Fruit fly (Drosophila melanogaster) whole organism: ENCODE results near the gene CG42470.

Experiments used
- CG8478 ChIP-seq: fragments of >200 bp; optimal IDR thresholded peaks from 2 replicates; lab custom pipeline; 2018; ENCODE audit warnings: inconsistent platforms
- Dll ChIP-seq: fragments of >200 bp; optimal IDR thresholded peaks from 2 replicates; lab custom pipeline; 2017
- EcR ChIP-seq, 2 experiments: fragments of >200 bp; optimal IDR thresholded peaks; 2 replicates each; lab custom pipeline; 2017; ENCODE audit warnings: missing biosample characterization in 2 of 2, missing genetic modification characterization in 2 of 2, missing genetic modification reagents in 2 of 2
- pan ChIP-seq: fragments of >200 bp; optimal IDR thresholded peaks from 2 replicates; lab custom pipeline; 2017
- psq ChIP-seq: fragments of >200 bp; optimal IDR thresholded peaks from 2 replicates; lab custom pipeline; 2017
- usp ChIP-seq: fragments of >200 bp; optimal IDR thresholded peaks from 2 replicates; lab custom pipeline; 2017; ENCODE audit warnings: missing biosample characterization, missing genetic modification characterization, mixed read lengths

Gene CG42470

DNA sequence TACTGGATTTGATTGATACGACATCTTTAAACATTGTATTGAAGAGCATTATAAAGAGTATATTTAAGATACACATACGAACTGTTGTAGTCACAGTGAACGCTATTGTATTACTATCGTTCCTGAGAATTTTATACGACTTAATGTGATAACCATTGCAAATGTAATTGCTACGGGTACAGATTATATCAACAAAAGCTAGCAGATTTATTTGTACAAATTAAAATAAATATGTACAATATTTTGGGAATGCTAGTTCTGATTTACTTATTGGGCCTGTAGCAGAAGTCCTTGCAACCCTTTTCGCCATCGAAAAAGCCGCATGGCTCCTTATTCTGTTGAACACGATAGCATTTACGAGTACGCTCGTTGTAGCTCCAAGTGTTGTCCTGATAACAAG is at the start of gene CG42470:
TSS of gene CG42470 (minus strand) at position 101 of the 400 bp plus-strand sequence.
- no peak for TF ChIP-seq EcR (GFP tag; optimal IDR thresholded peaks at IDR 0.05; lab: Kevin White, UChicago)
- no peak for TF ChIP-seq pan
- TF ChIP-seq usp, result no peak
- no peak for TF ChIP-seq Dll (lab: Kevin White, UChicago)
- no peak for TF ChIP-seq CG8478 (lab: Kevin White, UChicago)
- TF ChIP-seq psq (lab: Kevin White, UChicago), result no peak

DNA sequence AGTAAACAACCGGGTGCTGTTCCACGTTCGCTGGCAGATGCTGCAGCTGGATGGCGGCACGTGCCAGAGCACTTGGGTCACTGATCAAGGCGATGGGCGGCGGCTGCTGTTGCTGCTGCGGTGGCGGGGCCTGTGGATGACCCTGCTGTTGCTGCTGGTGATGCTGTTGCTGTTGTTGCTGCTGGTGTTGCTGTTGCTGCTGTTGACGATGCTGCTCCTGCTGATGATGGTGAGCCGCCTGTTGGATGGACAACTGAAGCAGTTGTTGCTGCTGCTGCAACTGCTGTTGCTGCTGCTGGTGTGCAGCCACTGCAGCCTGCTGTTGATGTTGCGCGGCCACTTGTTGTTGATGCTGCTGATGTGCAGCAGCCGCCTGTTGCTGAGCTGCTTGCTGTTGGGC is 43.8 kb upstream of the CG42470 start:
- TF ChIP-seq CG8478 (lab: Kevin White, UChicago), result no peak
- TF ChIP-seq psq (lab: Kevin White, UChicago), result no peak
- no peak for TF ChIP-seq EcR (GFP tag; optimal IDR thresholded peaks at IDR 0.05; lab: Kevin White, UChicago)
- TF ChIP-seq pan, result no peak
- TF ChIP-seq Dll (lab: Kevin White, UChicago), result no peak
- no peak for TF ChIP-seq usp

DNA sequence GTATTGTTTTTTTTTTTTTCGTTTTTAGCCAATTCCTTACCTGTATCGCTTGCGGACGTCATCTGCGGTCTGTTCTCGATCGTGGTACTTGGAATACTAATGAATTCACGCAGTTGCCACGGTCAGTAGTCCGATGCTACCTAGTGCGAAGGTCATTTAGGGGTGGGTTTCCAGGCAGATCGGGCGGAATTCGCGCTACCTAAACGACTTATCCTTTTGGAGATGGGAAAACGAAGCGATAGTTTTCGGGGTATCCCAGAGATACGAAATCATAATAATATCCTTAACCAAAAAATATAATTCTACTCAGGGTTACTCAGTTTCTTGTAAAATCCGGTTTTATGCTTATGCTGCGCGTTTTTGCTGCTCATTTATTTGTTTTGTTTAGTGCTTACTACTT is 40.6 kb upstream of the CG42470 start, which contains the start of gene CG14937:
TSS of gene CG14937 (minus strand) at position 101 of the 400 bp plus-strand sequence.
- no peak for TF ChIP-seq EcR (GFP tag; optimal IDR thresholded peaks at IDR 0.05; lab: Kevin White, UChicago)
- no peak for TF ChIP-seq CG8478 (lab: Kevin White, UChicago)
- TF ChIP-seq pan, result no peak
- TF ChIP-seq Dll (lab: Kevin White, UChicago), result no peak
- no peak for TF ChIP-seq psq (lab: Kevin White, UChicago)
- TF ChIP-seq usp, result no peak

DNA sequence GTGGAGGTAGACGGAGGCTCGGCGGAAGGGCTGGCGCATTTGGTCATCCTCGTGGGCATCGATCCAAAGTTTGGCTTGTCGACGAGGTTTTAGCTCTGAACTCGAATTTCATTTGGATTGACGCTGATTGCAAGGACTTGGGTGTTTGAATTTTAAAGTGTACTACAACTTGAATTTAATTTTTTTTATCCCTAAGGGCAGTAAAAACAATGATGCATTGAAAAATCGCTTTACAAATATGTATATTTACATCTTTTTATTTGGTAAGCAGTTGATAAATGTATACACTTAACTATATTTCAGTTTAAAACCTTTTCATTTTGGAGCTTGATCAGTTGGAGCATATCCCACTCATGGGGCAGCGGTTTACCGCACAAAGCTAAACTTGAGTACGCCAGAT is 38.9 kb upstream of the CG42470 start, which contains the start of gene Tsp33B:
TSS of gene Tsp33B (minus strand) at position 101 of the 400 bp plus-strand sequence.
- no peak for TF ChIP-seq CG8478 (lab: Kevin White, UChicago)
- no peak for TF ChIP-seq usp
- no peak for TF ChIP-seq EcR (GFP tag; optimal IDR thresholded peaks at IDR 0.05; lab: Kevin White, UChicago)
- no peak for TF ChIP-seq pan
- TF ChIP-seq psq (lab: Kevin White, UChicago), result no peak
- TF ChIP-seq Dll (lab: Kevin White, UChicago), result no peak

DNA sequence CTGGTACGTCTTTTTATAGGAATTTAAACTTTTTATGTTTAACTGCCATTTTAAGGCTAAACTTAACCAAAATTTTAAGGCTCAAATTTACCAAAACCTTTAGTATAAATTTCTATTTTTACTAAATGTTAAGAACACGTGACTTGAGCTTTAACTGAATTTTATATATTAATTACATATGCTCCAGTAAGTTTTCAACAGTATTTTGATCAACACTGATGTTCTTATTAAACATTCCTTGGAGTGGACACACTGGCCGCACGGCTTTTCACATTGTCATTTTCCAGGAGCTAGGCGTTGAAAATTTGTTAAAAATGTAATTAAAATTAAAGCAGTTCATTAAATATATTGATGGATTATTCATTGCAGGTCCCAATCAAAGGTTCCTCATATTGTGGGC is 36.3 kb upstream of the CG42470 start, which contains the start of gene CG14932:
TSS of gene CG14932 (plus strand) at position 230 of the 400 bp plus-strand sequence.
- TF ChIP-seq EcR (GFP tag; optimal IDR thresholded peaks at IDR 0.05; lab: Kevin White, UChicago) (no peak), CG8478 (lab: Kevin White, UChicago) (no peak), psq (lab: Kevin White, UChicago) (no peak), usp (no peak), pan (no peak), Dll (lab: Kevin White, UChicago) (no peak)

DNA sequence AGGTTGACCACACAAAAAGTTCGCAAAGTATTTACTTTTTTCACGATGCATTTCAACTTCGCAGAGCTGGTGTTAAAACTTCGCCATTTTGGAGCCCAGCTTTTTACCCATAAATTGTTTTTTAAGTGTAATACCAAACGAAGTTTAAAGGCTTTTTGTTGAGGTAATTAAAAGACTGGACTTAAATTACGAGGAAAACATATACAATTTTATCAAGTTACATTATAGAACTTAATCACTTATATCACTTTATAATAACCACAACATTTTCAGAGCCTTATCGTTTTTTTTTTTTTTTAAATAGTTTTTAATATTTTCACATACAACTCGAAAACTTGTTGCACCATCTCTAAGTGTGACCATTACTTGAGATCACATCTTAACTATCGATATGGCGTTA is 34.7 kb upstream of the CG42470 start, which contains the start of gene CG14931:
TSS of gene CG14931 (plus strand) at position 301 of the 400 bp plus-strand sequence.
- no peak for TF ChIP-seq Dll (lab: Kevin White, UChicago)
- no peak for TF ChIP-seq CG8478 (lab: Kevin White, UChicago)
- TF ChIP-seq usp, result no peak
- TF ChIP-seq EcR (GFP tag; optimal IDR thresholded peaks at IDR 0.05; lab: Kevin White, UChicago), result no peak
- TF ChIP-seq psq (lab: Kevin White, UChicago), result no peak
- TF ChIP-seq pan, result no peak

DNA sequence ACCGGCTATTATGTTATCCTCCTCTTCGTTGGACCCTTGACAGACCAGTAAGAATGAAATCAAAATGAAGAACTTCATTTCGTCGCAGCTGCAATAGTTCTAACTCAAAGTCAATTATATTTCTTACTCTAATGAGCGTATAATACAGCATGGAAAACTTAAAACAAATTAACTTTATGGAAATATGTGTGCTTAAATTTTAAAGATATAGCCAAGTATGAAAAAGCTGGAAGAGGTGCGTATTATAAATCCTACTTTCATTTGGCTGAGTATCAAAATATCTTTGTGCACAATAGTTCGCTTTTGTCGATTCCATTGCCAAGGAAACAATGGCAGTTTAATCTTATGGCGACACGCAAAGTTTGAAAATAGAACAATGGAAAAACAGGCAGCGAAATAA is 1.0 kb upstream of the CG42470 start, which contains the start of gene Sfp33A1:
TSS of gene Sfp33A1 (minus strand) at position 101 of the 400 bp plus-strand sequence.
- no peak for TF ChIP-seq Dll (lab: Kevin White, UChicago)

DNA sequence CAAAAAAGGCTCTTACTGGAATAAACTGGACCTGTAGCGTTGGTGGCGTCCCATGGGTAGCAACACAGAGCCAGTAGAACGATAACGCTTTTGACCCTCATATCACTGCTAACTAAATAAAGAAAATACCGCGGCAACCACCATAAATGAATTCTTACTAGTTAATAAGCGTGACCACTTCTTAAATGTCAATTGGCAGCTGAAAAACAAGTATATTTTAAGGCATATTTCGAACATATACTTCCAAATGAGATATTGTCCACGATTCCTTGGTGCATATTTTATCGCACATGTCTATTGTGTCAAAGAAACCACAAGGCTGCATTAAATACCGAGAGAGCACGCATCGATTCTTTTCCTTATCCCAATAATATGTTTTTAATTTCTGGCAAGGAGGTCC is 567 bp upstream of the CG42470 start, which contains the start of gene CG42471:
TSS of gene CG42471 (minus strand) at position 101 of the 400 bp plus-strand sequence.
- TF ChIP-seq pan (no peak), EcR (GFP tag; optimal IDR thresholded peaks at IDR 0.05; lab: Kevin White, UChicago) (no peak)

DNA sequence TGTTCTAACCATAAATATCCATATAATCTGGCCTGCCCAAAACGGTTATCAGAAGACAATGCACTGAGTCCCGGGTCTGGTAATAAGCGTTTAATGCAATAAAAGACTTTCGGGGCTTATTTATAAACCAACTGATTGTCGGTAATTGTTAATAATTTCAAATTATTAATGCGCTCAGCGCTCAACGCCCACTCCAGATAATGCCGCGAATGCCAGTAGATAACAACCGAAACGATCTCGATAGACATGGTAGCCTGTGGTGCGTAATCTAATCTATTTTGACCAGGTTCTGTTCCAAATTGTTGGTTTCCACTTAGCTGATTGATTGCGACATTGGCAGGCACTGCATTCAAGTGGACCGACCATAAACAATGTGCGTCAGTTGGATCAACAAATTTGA is 12.8 kb downstream of the CG42470 start:
- no peak for TF ChIP-seq CG8478 (lab: Kevin White, UChicago)
- TF ChIP-seq EcR (GFP tag; optimal IDR thresholded peaks at IDR 0.05; lab: Kevin White, UChicago), result no peak
- TF ChIP-seq Dll (lab: Kevin White, UChicago), result no peak
- no peak for TF ChIP-seq usp
- no peak for TF ChIP-seq psq (lab: Kevin White, UChicago)

DNA sequence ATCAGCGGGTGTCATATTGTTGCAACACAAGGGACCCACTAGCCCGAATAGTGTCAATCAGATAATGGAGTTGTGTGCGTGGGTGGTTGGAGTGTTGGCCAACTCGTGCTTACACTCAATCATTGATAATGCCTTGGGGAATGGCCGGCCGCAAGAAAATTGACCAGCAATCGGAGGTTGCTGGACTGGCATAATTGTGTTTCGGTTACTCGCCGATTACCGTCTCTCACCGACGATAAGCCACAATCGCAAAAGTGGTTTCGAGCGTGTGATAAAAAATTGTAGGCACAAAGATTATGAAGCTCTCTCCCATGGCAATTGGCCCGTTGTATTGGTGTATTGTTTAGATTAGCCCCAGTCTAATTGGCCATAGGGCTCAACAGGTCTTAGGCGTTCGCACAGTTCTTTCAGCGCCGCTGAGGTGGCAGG is 14.8 kb downstream of the CG42470 start, which contains the start of gene Vha100-5:
TSS of gene Vha100-5 (plus strand) at position 395 of the 429 bp plus-strand sequence.
- TF ChIP-seq pan, result no peak
- no peak for TF ChIP-seq psq (lab: Kevin White, UChicago)
- no peak for TF ChIP-seq CG8478 (lab: Kevin White, UChicago)
- TF ChIP-seq Dll (lab: Kevin White, UChicago), result no peak

DNA sequence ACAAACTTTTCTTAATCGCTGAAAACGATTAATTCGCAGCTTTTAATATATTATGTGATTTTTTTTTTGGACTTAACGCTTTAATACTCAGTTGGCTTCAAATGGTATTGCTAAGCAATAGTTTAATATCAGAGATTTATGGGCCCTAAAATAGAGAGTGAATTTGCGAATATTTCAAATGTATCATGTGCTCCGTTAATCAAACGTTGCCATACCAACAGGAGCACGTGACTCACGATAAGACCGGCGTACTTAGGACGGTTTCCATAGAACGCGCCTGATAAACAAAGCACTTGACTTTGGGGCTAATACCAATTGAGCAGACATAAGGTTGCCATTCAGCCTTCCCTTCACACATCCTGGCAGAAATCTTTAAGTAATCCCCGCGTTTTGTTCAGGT is 15.7 kb downstream of the CG42470 start:
- no peak for TF ChIP-seq CG8478 (lab: Kevin White, UChicago)
- TF ChIP-seq usp, result no peak
- TF ChIP-seq psq (lab: Kevin White, UChicago), result no peak
- TF ChIP-seq EcR (GFP tag; optimal IDR thresholded peaks at IDR 0.05; lab: Kevin White, UChicago), result no peak
- TF ChIP-seq Dll (lab: Kevin White, UChicago), result no peak
- no peak for TF ChIP-seq pan

DNA sequence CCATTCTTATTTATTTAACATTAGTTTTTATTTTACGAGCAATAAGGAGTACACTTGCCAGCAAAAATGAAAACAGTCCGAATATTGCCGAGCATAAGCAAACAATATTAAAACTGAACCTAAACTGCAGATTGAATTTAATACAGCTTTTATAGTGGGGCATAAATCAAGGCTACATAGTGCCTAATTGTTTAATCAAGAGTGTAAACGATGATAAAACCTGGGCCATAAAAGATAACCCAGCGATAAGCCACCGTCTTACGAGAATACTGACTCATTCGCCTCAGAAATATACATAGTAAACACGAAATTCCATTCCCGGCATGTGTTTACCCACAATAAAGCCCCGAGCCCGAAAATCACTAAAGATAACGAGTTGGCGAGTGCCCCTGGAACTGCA is 17.4 kb downstream of the CG42470 start:
- TF ChIP-seq CG8478 (lab: Kevin White, UChicago) (no peak), usp (no peak), pan (no peak), EcR (GFP tag; optimal IDR thresholded peaks at IDR 0.05; lab: Kevin White, UChicago) (no peak), psq (lab: Kevin White, UChicago) (no peak)
